Fruit fly (Drosophila melanogaster): ENCODE results near the gene osa.
A peak's percentile ranks its signal among the peaks of the same experiment; 100 is the strongest.
"Not testable (repeated sequence)": the region's sequence is repeated elsewhere in the genome, so short reads cannot be mapped to it uniquely, and the experiment has no call there.

osa gene

dm6 chr3R:17718051-17718693 is at the start of gene osa:
Gene osa, minus strand, starts transcription at chr3R:17718350.
- TF ChIP-seq Pif1B (GFP tag; optimal IDR thresholded peaks at IDR 0.05), result peak; percentile 50
- TF ChIP-seq CG14655 (GFP tag; optimal IDR thresholded peaks at IDR 0.05), result no peak
- no peak for TF ChIP-seq CG12605 (GFP tag; IDR thresholded peaks at IDR 0.05)
- no peak for TF ChIP-seq CG10348 (GFP tag; IDR thresholded peaks at IDR 0.05)
- TF ChIP-seq CG9948 (tag; optimal IDR thresholded peaks at IDR 0.05), result no peak
- TF ChIP-seq rn (GFP tag; IDR thresholded peaks at IDR 0.05), result no peak
- TF ChIP-seq CG34367 (tag; optimal IDR thresholded peaks at IDR 0.05), result no peak
- TF ChIP-seq D1 (tag; optimal IDR thresholded peaks at IDR 0.05), result no peak
- peak; percentile 3 for TF ChIP-seq EcR (GFP tag; optimal IDR thresholded peaks at IDR 0.05)
- no peak for TF ChIP-seq CG8301 (tag; optimal IDR thresholded peaks at IDR 0.05)
- no peak for TF ChIP-seq CG8159 (tag; optimal IDR thresholded peaks at IDR 0.05)
- TF ChIP-seq CG4496 (GFP tag; IDR thresholded peaks at IDR 0.05), result no peak

- TF ChIP-seq CG4496 (GFP tag; IDR thresholded peaks at IDR 0.05); CG34367 (tag; optimal IDR thresholded peaks at IDR 0.05); rn (GFP tag; IDR thresholded peaks at IDR 0.05): not testable (repeated sequence)
Observed at dm6 chr3R:17763088-17763487, 44.9 kb upstream of the osa start, which contains the start of gene TyrR. Gene TyrR, minus strand, starts transcription at chr3R:17763188.

- TF ChIP-seq EcR (GFP tag; optimal IDR thresholded peaks at IDR 0.05) (no peak), CG8301 (tag; optimal IDR thresholded peaks at IDR 0.05) (no peak), CG4496 (GFP tag; IDR thresholded peaks at IDR 0.05) (no peak), CG10348 (GFP tag; IDR thresholded peaks at IDR 0.05) (no peak), CG15710 (tag; optimal IDR thresholded peaks at IDR 0.05) (no peak), CG12605 (GFP tag; IDR thresholded peaks at IDR 0.05) (no peak), Snoo (tag; optimal IDR thresholded peaks at IDR 0.05) (no peak), gl (tag; optimal IDR thresholded peaks at IDR 0.05) (no peak), CG32121 (GFP tag; IDR thresholded peaks at IDR 0.05) (no peak), CG14655 (GFP tag; optimal IDR thresholded peaks at IDR 0.05) (no peak), Pif1B (GFP tag; optimal IDR thresholded peaks at IDR 0.05) (no peak), Ets98B (GFP tag; IDR thresholded peaks at IDR 0.05) (no peak)
Observed at dm6 chr3R:17762261-17762660, 44.1 kb upstream of the osa start.

- no peak for TF ChIP-seq Snoo (tag; optimal IDR thresholded peaks at IDR 0.05)
Observed at dm6 chr3R:17759773-17760476, 41.8 kb upstream of the osa start.

dm6 chr3R:17758905-17759304 is 40.8 kb upstream of the osa start:
- TF ChIP-seq CG17806 (tag; optimal IDR thresholded peaks at IDR 0.05) (no peak), CG12605 (GFP tag; IDR thresholded peaks at IDR 0.05) (no peak), CG8301 (tag; optimal IDR thresholded peaks at IDR 0.05) (no peak), rn (GFP tag; IDR thresholded peaks at IDR 0.05) (no peak), fd96Ca (GFP tag; IDR thresholded peaks at IDR 0.05) (no peak), CG4496 (GFP tag; IDR thresholded peaks at IDR 0.05) (no peak), EcR (GFP tag; optimal IDR thresholded peaks at IDR 0.05) (no peak), CG13204 (GFP tag; optimal IDR thresholded peaks at IDR 0.05) (no peak), D1 (tag; optimal IDR thresholded peaks at IDR 0.05) (no peak), Snoo (tag; optimal IDR thresholded peaks at IDR 0.05) (no peak), CG34367 (tag; optimal IDR thresholded peaks at IDR 0.05) (no peak), Pif1B (GFP tag; optimal IDR thresholded peaks at IDR 0.05) (no peak), gl (tag; optimal IDR thresholded peaks at IDR 0.05) (no peak), CG8159 (tag; optimal IDR thresholded peaks at IDR 0.05) (no peak), CG32121 (GFP tag; IDR thresholded peaks at IDR 0.05) (no peak), CG9948 (tag; optimal IDR thresholded peaks at IDR 0.05) (no peak), CG14655 (GFP tag; optimal IDR thresholded peaks at IDR 0.05) (no peak), Ets98B (GFP tag; IDR thresholded peaks at IDR 0.05) (no peak), CG15710 (tag; optimal IDR thresholded peaks at IDR 0.05) (no peak)

dm6 chr3R:17742542-17742941 is 24.4 kb upstream of the osa start:
- TF ChIP-seq CG12605 (GFP tag; IDR thresholded peaks at IDR 0.05) (no peak), CG15710 (tag; optimal IDR thresholded peaks at IDR 0.05) (no peak), CG34367 (tag; optimal IDR thresholded peaks at IDR 0.05) (no peak), EcR (GFP tag; optimal IDR thresholded peaks at IDR 0.05) (no peak), CG17806 (tag; optimal IDR thresholded peaks at IDR 0.05) (no peak), Ets98B (GFP tag; IDR thresholded peaks at IDR 0.05) (no peak), CG4496 (GFP tag; IDR thresholded peaks at IDR 0.05) (no peak), CG8159 (tag; optimal IDR thresholded peaks at IDR 0.05) (no peak), CG8301 (tag; optimal IDR thresholded peaks at IDR 0.05) (no peak), CG14655 (GFP tag; optimal IDR thresholded peaks at IDR 0.05) (no peak), Pif1A (GFP tag; optimal IDR thresholded peaks at IDR 0.05) (no peak), Pif1B (GFP tag; optimal IDR thresholded peaks at IDR 0.05) (no peak)

dm6 chr3R:17736311-17736710 is 18.2 kb upstream of the osa start, which contains the start of gene TyrRII:
Gene TyrRII, plus strand, starts transcription at chr3R:17736611.
- TF ChIP-seq Ets98B (GFP tag; IDR thresholded peaks at IDR 0.05), result no peak
- TF ChIP-seq CG34367 (tag; optimal IDR thresholded peaks at IDR 0.05), result no peak
- no peak for TF ChIP-seq CG8159 (tag; optimal IDR thresholded peaks at IDR 0.05)
- no peak for TF ChIP-seq fd96Ca (GFP tag; IDR thresholded peaks at IDR 0.05)
- TF ChIP-seq CG32121 (GFP tag; IDR thresholded peaks at IDR 0.05), result no peak
- TF ChIP-seq CG15710 (tag; optimal IDR thresholded peaks at IDR 0.05), result no peak
- TF ChIP-seq EcR (GFP tag; optimal IDR thresholded peaks at IDR 0.05), result no peak
- TF ChIP-seq CG14655 (GFP tag; optimal IDR thresholded peaks at IDR 0.05), result no peak
- no peak for TF ChIP-seq CG4496 (GFP tag; IDR thresholded peaks at IDR 0.05)
- no peak for TF ChIP-seq rn (GFP tag; IDR thresholded peaks at IDR 0.05)
- no peak for TF ChIP-seq CG12605 (GFP tag; IDR thresholded peaks at IDR 0.05)
- TF ChIP-seq CG10348 (GFP tag; IDR thresholded peaks at IDR 0.05), result no peak
- no peak for TF ChIP-seq Pif1A (GFP tag; optimal IDR thresholded peaks at IDR 0.05)
- no peak for TF ChIP-seq CG13204 (GFP tag; optimal IDR thresholded peaks at IDR 0.05)
- TF ChIP-seq Snoo (tag; optimal IDR thresholded peaks at IDR 0.05), result no peak

All from whole organism, pupa.